Fruit fly (Drosophila melanogaster) whole organism, embryonic: ENCODE measurements around the gene CG7320.

Experiments used
- Asciz ChIP-seq: fragments of 200-800 bp; sonication (Bioruptor generic); optimal IDR thresholded peaks from 2 replicates; lab custom pipeline; 2017; ENCODE audit warnings: missing biosample characterization, mild to moderate bottlenecking, missing genetic modification characterization, missing genetic modification reagents
- Atf6 ChIP-seq: fragments of 200-800 bp; sonication (Bioruptor generic); IDR thresholded peaks from 2 replicates; pipeline ENCODE4 v1.3.6; 2022; ENCODE audit warnings: missing biosample characterization, missing genetic modification characterization
- BtbVII ChIP-seq: fragments of 200-800 bp; sonication (Bioruptor generic); optimal IDR thresholded peaks from 3 replicates; lab custom pipeline; 2017; ENCODE audit warnings: missing biosample characterization, mild to moderate bottlenecking, missing genetic modification characterization
- CG10321 ChIP-seq: fragments of 200-800 bp; sonication (Bioruptor generic); IDR thresholded peaks from 2 replicates; pipeline ENCODE4 v1.3.6; 2022; ENCODE audit warnings: missing biosample characterization, missing genetic modification characterization
- CG11560 ChIP-seq: fragments of 200-800 bp; sonication (Bioruptor generic); IDR thresholded peaks from 3 replicates; pipeline ENCODE4 v1.3.6; 2022; ENCODE audit warnings: missing biosample characterization, missing genetic modification characterization
- CG12155 ChIP-seq: fragments of 200-800 bp; sonication (Bioruptor generic); optimal IDR thresholded peaks from 3 replicates; lab custom pipeline; 2016; ENCODE audit warnings: missing biosample characterization, missing genetic modification characterization
- CG13123 ChIP-seq: fragments of 200-800 bp; sonication (Bioruptor generic); optimal IDR thresholded peaks from 2 replicates; lab custom pipeline; 2016; ENCODE audit warnings: missing biosample characterization, missing genetic modification characterization
- CG14050 ChIP-seq: fragments of 200-800 bp; sonication (Bioruptor generic); IDR thresholded peaks from 3 replicates; pipeline ENCODE4 v1.3.6; 2022; ENCODE audit warnings: missing biosample characterization, missing genetic modification characterization
- CG17361 ChIP-seq: fragments of 200-800 bp; sonication (Bioruptor generic); IDR thresholded peaks from 3 replicates; pipeline ENCODE4 v1.3.6; 2022; ENCODE audit warnings: missing biosample characterization, missing genetic modification characterization
- CG17912 ChIP-seq: fragments of 200-800 bp; sonication (Bioruptor generic); optimal IDR thresholded peaks from 2 replicates; lab custom pipeline; 2018; ENCODE audit warnings: missing biosample characterization, mild to moderate bottlenecking, missing genetic modification characterization
- CG1832 ChIP-seq: fragments of 200-800 bp; sonication (Bioruptor generic); optimal IDR thresholded peaks from 2 replicates; lab custom pipeline; 2017; ENCODE audit warnings: missing biosample characterization, mild to moderate bottlenecking, missing genetic modification characterization, inconsistent platforms
- CG3163 ChIP-seq: fragments of 200-800 bp; sonication (Bioruptor generic); optimal IDR thresholded peaks from 3 replicates; lab custom pipeline; 2016; ENCODE audit warnings: missing biosample characterization, missing genetic modification characterization
- CG6854 ChIP-seq: fragments of 200-800 bp; sonication (Bioruptor generic); optimal IDR thresholded peaks from 3 replicates; lab custom pipeline; 2017; ENCODE audit warnings: missing biosample characterization, mild to moderate bottlenecking, missing genetic modification characterization
- CG7786 ChIP-seq: fragments of 200-800 bp; sonication (Bioruptor generic); optimal IDR thresholded peaks from 2 replicates; lab custom pipeline; 2016; ENCODE audit warnings: missing biosample characterization, missing genetic modification characterization
- CG8290 ChIP-seq, 3 experiments: fragments of 200-800 bp; sonication (Bioruptor generic); optimal IDR thresholded peaks; 2 replicates each; lab custom pipeline; 2016 to 2019; ENCODE audit warnings: missing biosample characterization in 3 of 3, missing genetic modification characterization in 3 of 3, mild to moderate bottlenecking in 2 of 3, moderate library complexity in 1 of 3
- CG9932 ChIP-seq: fragments of 200-800 bp; sonication (Bioruptor generic); IDR thresholded peaks from 2 replicates; pipeline ENCODE4 v1.3.6; 2022; ENCODE audit warnings: missing biosample characterization, missing genetic modification characterization
- Deaf1 ChIP-seq: fragments of 200-800 bp; optimal IDR thresholded peaks from 3 replicates; lab custom pipeline; 2019; ENCODE audit warnings: missing biosample characterization, mild to moderate bottlenecking, missing genetic modification characterization, moderate library complexity
- Dfd ChIP-seq, 2 experiments: fragments of >200 bp; optimal IDR thresholded peaks; 2 replicates each; lab custom pipeline; 2017; ENCODE audit warnings: missing biosample characterization in 2 of 2, missing genetic modification characterization in 2 of 2
- H2.0 ChIP-seq: fragments of 200-800 bp; sonication (Bioruptor generic); IDR thresholded peaks from 2 replicates; pipeline ENCODE4 v1.3.6; 2022; ENCODE audit warnings: missing biosample characterization, missing genetic modification characterization
- Mad ChIP-seq: fragments of 200-800 bp; sonication (Bioruptor generic); optimal IDR thresholded peaks from 2 replicates; lab custom pipeline; 2016; ENCODE audit warnings: missing biosample characterization, missing genetic modification characterization
- Med ChIP-seq: fragments of 200-800 bp; sonication (Bioruptor generic); peaks from one replicate; lab custom pipeline; 2016; ENCODE audit warnings: missing biosample characterization, missing genetic modification characterization, mild to moderate bottlenecking, inconsistent platforms, moderate library complexity
- Mrtf ChIP-seq: fragments of 200-800 bp; sonication (Bioruptor generic); IDR thresholded peaks from 3 replicates; pipeline ENCODE4 v1.3.6; 2022; ENCODE audit warnings: missing biosample characterization, missing genetic modification characterization
- Pdp1 ChIP-seq, 2 experiments: fragments of 200-800 bp; sonication (Bioruptor generic); optimal IDR thresholded peaks; 3 replicates each; lab custom pipeline; 2016; ENCODE audit warnings: missing biosample characterization in 2 of 2, missing genetic modification characterization in 2 of 2, mild to moderate bottlenecking in 1 of 2, moderate library complexity in 1 of 2
- Xrp1 ChIP-seq: fragments of 200-800 bp; sonication (Bioruptor generic); IDR thresholded peaks from 2 replicates; pipeline ENCODE4 v1.3.6; 2022; ENCODE audit warnings: missing biosample characterization, missing genetic modification characterization
- ac ChIP-seq: fragments of 200-800 bp; sonication (Bioruptor generic); optimal IDR thresholded peaks from 3 replicates; lab custom pipeline; 2017; ENCODE audit warnings: missing biosample characterization, mild to moderate bottlenecking, missing genetic modification characterization
- br ChIP-seq: fragments of >200 bp; optimal IDR thresholded peaks from 2 replicates; lab custom pipeline; 2017
- bsh ChIP-seq, 2 experiments: fragments of 200-800 bp; sonication (Bioruptor generic); optimal IDR thresholded peaks; 2 replicates each; lab custom pipeline; 2017 to 2018; ENCODE audit warnings: mild to moderate bottlenecking in 2 of 2, missing biosample characterization in 2 of 2, missing genetic modification characterization in 2 of 2, moderate library complexity in 1 of 2
- caup ChIP-seq: fragments of 200-800 bp; sonication (Bioruptor generic); optimal IDR thresholded peaks from 3 replicates; lab custom pipeline; 2017; ENCODE audit warnings: missing biosample characterization, mild to moderate bottlenecking, missing genetic modification characterization, moderate library complexity; ENCODE audit not compliant: severe bottlenecking
- cg ChIP-seq: fragments of 200-800 bp; sonication (Bioruptor generic); optimal IDR thresholded peaks from 3 replicates; lab custom pipeline; 2019; ENCODE audit warnings: missing biosample characterization, mild to moderate bottlenecking, missing genetic modification characterization, moderate library complexity
- crol ChIP-seq: fragments of 200-800 bp; sonication (Bioruptor generic); IDR thresholded peaks from 2 replicates; pipeline ENCODE4 v1.3.6; 2022; ENCODE audit warnings: missing biosample characterization, missing genetic modification characterization
- crp ChIP-seq, 2 experiments: fragments of 200-800 bp; sonication (Bioruptor generic); optimal IDR thresholded peaks; 2 replicates in 1 of 2; 3 replicates in 1 of 2; lab custom pipeline; 2017; ENCODE audit warnings: missing biosample characterization in 2 of 2, missing genetic modification characterization in 2 of 2, mild to moderate bottlenecking in 1 of 2, moderate library complexity in 1 of 2
- fd102C ChIP-seq: fragments of 200-800 bp; sonication (Bioruptor generic); optimal IDR thresholded peaks from 2 replicates; lab custom pipeline; 2018; ENCODE audit warnings: missing biosample characterization, mild to moderate bottlenecking, missing genetic modification characterization, moderate library complexity
- gfzf ChIP-seq: fragments of 200-800 bp; sonication (Bioruptor generic); optimal IDR thresholded peaks from 2 replicates; lab custom pipeline; 2016; ENCODE audit warnings: missing biosample characterization, mild to moderate bottlenecking, missing genetic modification characterization, moderate library complexity
- lmd ChIP-seq: fragments of 200-800 bp; sonication (Bioruptor generic); IDR thresholded peaks from 2 replicates; pipeline ENCODE4 v1.3.6; 2022; ENCODE audit warnings: missing biosample characterization, missing genetic modification characterization
- nom ChIP-seq: fragments of 200-800 bp; sonication (Bioruptor generic); optimal IDR thresholded peaks from 2 replicates; lab custom pipeline; 2017; ENCODE audit warnings: missing biosample characterization, missing genetic modification characterization, mild to moderate bottlenecking, moderate library complexity, missing genetic modification reagents
- pan ChIP-seq, 4 experiments: fragments of >200 bp in 3 of 4; fragments of 200-800 bp in 1 of 4; sonication (Bioruptor generic) in 1 of 4; optimal IDR thresholded peaks in 3 of 4; IDR thresholded peaks in 1 of 4; 2 replicates each; pipeline versions ENCODE4 v1.3.6 to Lab custom; 2017 to 2022; ENCODE audit warnings: missing biosample characterization in 2 of 4, missing genetic modification characterization in 2 of 4, mixed read lengths in 1 of 4
- pho ChIP-seq: fragments of 200-800 bp; sonication (Bioruptor generic); optimal IDR thresholded peaks from 2 replicates; lab custom pipeline; 2016; ENCODE audit warnings: missing biosample characterization, missing genetic modification characterization
- prd ChIP-seq, 3 experiments: fragments of >200 bp in 2 of 3; fragments of 200-800 bp in 1 of 3; sonication (Bioruptor generic) in 1 of 3; optimal IDR thresholded peaks in 2 of 3; IDR thresholded peaks in 1 of 3; 2 replicates in 2 of 3; 3 replicates in 1 of 3; pipeline versions ENCODE4 v1.3.6 to Lab custom; 2017 to 2022; ENCODE audit warnings: missing biosample characterization in 1 of 3, missing genetic modification characterization in 1 of 3
- pum ChIP-seq: fragments of 200-800 bp; sonication (Bioruptor generic); optimal IDR thresholded peaks from 2 replicates; lab custom pipeline; 2016; ENCODE audit warnings: missing biosample characterization, missing genetic modification characterization
- salm ChIP-seq: fragments of 200-800 bp; sonication (Bioruptor generic); optimal IDR thresholded peaks from 2 replicates; lab custom pipeline; 2018; ENCODE audit warnings: missing biosample characterization, mild to moderate bottlenecking, missing genetic modification characterization
- sr ChIP-seq: fragments of 200-800 bp; sonication (Bioruptor generic); IDR thresholded peaks from 3 replicates; pipeline ENCODE4 v1.3.6; 2022; ENCODE audit warnings: missing biosample characterization, missing genetic modification characterization

The CG7320 gene

dm6 chr3L:18190484-18191220, 10.6 kb upstream of the CG7320 start (continued):
- TF ChIP-seq prd (optimal IDR thresholded peaks at IDR 0.05; lab: Kevin White, UChicago) (no peak), prd (GFP tag; IDR thresholded peaks at IDR 0.05; lab: Robert Waterston, UW) (no peak), CG10321 (GFP tag; lab: Robert Waterston, UW) (no peak), crol (peak; percentile 57), CG1832 (peak; percentile 49), H2.0 (no peak), Atf6 (GFP tag; lab: Robert Waterston, UW) (no peak), CG14050 (GFP tag; lab: Robert Waterston, UW) (no peak), Pdp1 (GFP tag; optimal IDR thresholded peaks at IDR 0.05; lab: Kevin White, UChicago) (peak in 1 of 2 experiments; percentile 37), CG17912 (GFP tag; lab: Kevin White, UChicago) (no peak), nom (GFP tag; lab: Kevin White, UChicago) (peak; percentile 68), CG3163 (GFP tag; lab: Kevin White, UChicago) (no peak), br (lab: Kevin White, UChicago) (no peak), CG9932 (no peak), Mad (GFP tag; lab: Kevin White, UChicago) (no peak), CG7786 (GFP tag; lab: Kevin White, UChicago) (no peak), CG8290 (GFP tag; optimal IDR thresholded peaks at IDR 0.05; lab: Kevin White, UChicago) (no peak), CG8290 (tag; optimal IDR thresholded peaks at IDR 0.05; lab: Kevin White, UChicago) (no peak), sr (GFP tag; lab: Robert Waterston, UW) (0 out of 3 replicates have a peak, but pooled peaks have one; percentile 31), CG11560 (tag; lab: Robert Waterston, UW) (no peak), cg (GFP tag; lab: Kevin White, UChicago) (peak; percentile 32), CG17361 (GFP tag; lab: Robert Waterston, UW) (no peak), CG13123 (GFP tag; lab: Kevin White, UChicago) (no peak), caup (no peak), pan (optimal IDR thresholded peaks at IDR 0.05; lab: Kevin White, UChicago) (no peak), pan (GFP tag; optimal IDR thresholded peaks at IDR 0.05 in 1 of 2, IDR thresholded peaks at IDR 0.05 in 1 of 2) (no peak), pum (GFP tag; lab: Kevin White, UChicago) (no peak), salm (no peak), Deaf1 (no peak), pho (GFP tag; lab: Kevin White, UChicago) (no peak), ac (GFP tag; lab: Kevin White, UChicago) (no peak), fd102C (GFP tag; lab: Kevin White, UChicago) (no peak), lmd (no peak), Asciz (GFP tag; lab: Kevin White, UChicago) (no peak), crp (GFP tag; optimal IDR thresholded peaks at IDR 0.05; lab: Kevin White, UChicago) (no peak), CG6854 (no peak), BtbVII (GFP tag; lab: Kevin White, UChicago) (no peak), Med (GFP tag; lab: Kevin White, UChicago) (peak; percentile 60), bsh (GFP tag; optimal IDR thresholded peaks at IDR 0.05; lab: Kevin White, UChicago) (peak in 1 of 2 experiments; percentile 93), gfzf (no peak), Dfd (GFP tag; optimal IDR thresholded peaks at IDR 0.05; lab: Kevin White, UChicago) (no peak), Xrp1 (GFP tag; lab: Robert Waterston, UW) (0 out of 2 replicates have a peak, but pooled peaks have one; percentile 3), CG12155 (GFP tag; lab: Kevin White, UChicago) (no peak), Mrtf (GFP tag; lab: Robert Waterston, UW) (0 out of 3 replicates have a peak, but pooled peaks have one; percentile 10)
